Fruit fly (Drosophila melanogaster) whole organism, prepupa: ENCODE results near the gene bnl.

Experiments used
- Blimp-1 ChIP-seq: fragments of 200-800 bp; sonication (Bioruptor generic); optimal IDR thresholded peaks from 3 replicates; lab custom pipeline; 2017; ENCODE audit warnings: missing biosample characterization, missing genetic modification characterization, mild to moderate bottlenecking, moderate library complexity, missing genetic modification reagents
- CG10631 ChIP-seq: fragments of 200-800 bp; sonication (Bioruptor generic); optimal IDR thresholded peaks from 2 replicates; lab custom pipeline; 2016; ENCODE audit warnings: missing biosample characterization, missing genetic modification characterization
- CG10669 ChIP-seq: fragments of 200-800 bp; sonication (Bioruptor generic); optimal IDR thresholded peaks from 3 replicates; lab custom pipeline; 2018; ENCODE audit warnings: missing biosample characterization, mild to moderate bottlenecking, missing genetic modification characterization, moderate library complexity
- CG11294 ChIP-seq: fragments of 200-800 bp; sonication (Bioruptor generic); IDR thresholded peaks from 2 replicates; pipeline ENCODE4 v1.3.6; 2022; ENCODE audit warnings: missing biosample characterization, missing genetic modification characterization
- CG11762 ChIP-seq: fragments of 200-800 bp; sonication (Bioruptor generic); optimal IDR thresholded peaks from 3 replicates; lab custom pipeline; 2016; ENCODE audit warnings: missing biosample characterization, missing genetic modification characterization; ENCODE audit not compliant: insufficient read depth
- CG11902 ChIP-seq: fragments of 200-800 bp; sonication (Bioruptor generic); optimal IDR thresholded peaks from 3 replicates; lab custom pipeline; 2016; ENCODE audit warnings: missing biosample characterization, missing genetic modification characterization
- CG15336 ChIP-seq: fragments of 200-800 bp; sonication (Bioruptor generic); IDR thresholded peaks from 2 replicates; pipeline ENCODE4 v1.3.6; 2022; ENCODE audit warnings: missing biosample characterization, missing genetic modification characterization
- CG1621 ChIP-seq: fragments of 200-800 bp; sonication (Bioruptor generic); optimal IDR thresholded peaks from 3 replicates; lab custom pipeline; 2018; ENCODE audit warnings: missing biosample characterization, mild to moderate bottlenecking, missing genetic modification characterization
- CG31627 ChIP-seq: fragments of 200-800 bp; sonication (Bioruptor generic); optimal IDR thresholded peaks from 3 replicates; lab custom pipeline; 2016; ENCODE audit warnings: missing biosample characterization, missing genetic modification characterization
- CG32006 ChIP-seq: fragments of 200-800 bp; sonication (Bioruptor generic); optimal IDR thresholded peaks from 3 replicates; lab custom pipeline; 2017; ENCODE audit warnings: missing biosample characterization, mild to moderate bottlenecking, missing genetic modification characterization
- CG3919 ChIP-seq: fragments of 200-800 bp; sonication (Bioruptor generic); optimal IDR thresholded peaks from 3 replicates; lab custom pipeline; 2016; ENCODE audit warnings: missing biosample characterization, missing genetic modification characterization
- CG6276 ChIP-seq: fragments of 200-800 bp; sonication (Bioruptor generic); optimal IDR thresholded peaks from 2 replicates; lab custom pipeline; 2017; ENCODE audit warnings: missing biosample characterization, mild to moderate bottlenecking, missing genetic modification characterization
- CG6808 ChIP-seq: fragments of 200-800 bp; sonication (Bioruptor generic); optimal IDR thresholded peaks from 3 replicates; lab custom pipeline; 2017; ENCODE audit warnings: missing biosample characterization, missing genetic modification characterization, mild to moderate bottlenecking, moderate library complexity, missing genetic modification reagents
- CG6854 ChIP-seq: fragments of 200-800 bp; sonication (Bioruptor generic); optimal IDR thresholded peaks from 2 replicates; lab custom pipeline; 2017; ENCODE audit warnings: missing biosample characterization, mild to moderate bottlenecking, missing genetic modification characterization
- CG7368 ChIP-seq: fragments of 200-800 bp; sonication (Bioruptor generic); optimal IDR thresholded peaks from 3 replicates; lab custom pipeline; 2016; ENCODE audit warnings: missing biosample characterization, missing genetic modification characterization
- CG8119 ChIP-seq: fragments of 200-800 bp; sonication (Bioruptor generic); IDR thresholded peaks from 3 replicates; pipeline ENCODE4 v1.3.6; 2022; ENCODE audit warnings: missing biosample characterization, missing genetic modification characterization
- CG8319 ChIP-seq: fragments of 200-800 bp; sonication (Bioruptor generic); optimal IDR thresholded peaks from 3 replicates; lab custom pipeline; 2016; ENCODE audit warnings: missing biosample characterization, missing genetic modification characterization
- CG8632 ChIP-seq: fragments of 200-800 bp; sonication (Bioruptor generic); optimal IDR thresholded peaks from 3 replicates; lab custom pipeline; 2016; ENCODE audit warnings: missing biosample characterization, missing genetic modification characterization
- Eip78C ChIP-seq: fragments of 200-800 bp; sonication (Bioruptor generic); peaks from one replicate; lab custom pipeline; 2016; ENCODE audit warnings: missing biosample characterization, missing genetic modification characterization
- Eip93F ChIP-seq: fragments of 200-800 bp; sonication (Bioruptor generic); optimal IDR thresholded peaks from 2 replicates; lab custom pipeline; 2016; ENCODE audit warnings: missing biosample characterization, mild to moderate bottlenecking, missing genetic modification characterization
- Ets21C ChIP-seq: fragments of 200-800 bp; sonication (Bioruptor generic); optimal IDR thresholded peaks from 3 replicates; lab custom pipeline; 2016; ENCODE audit warnings: missing biosample characterization, missing genetic modification characterization
- Ets96B ChIP-seq: fragments of 200-800 bp; optimal IDR thresholded peaks from 2 replicates; lab custom pipeline; 2019; ENCODE audit warnings: missing biosample characterization, mild to moderate bottlenecking, missing genetic modification characterization, moderate library complexity
- Gug ChIP-seq: fragments of 200-800 bp; sonication (Bioruptor generic); IDR thresholded peaks from 2 replicates; pipeline ENCODE4 v1.3.6; 2022; ENCODE audit warnings: missing biosample characterization, missing genetic modification characterization
- Hr38 ChIP-seq: sonication (Bioruptor generic); optimal IDR thresholded peaks from 2 replicates; lab custom pipeline; 2016; ENCODE audit warnings: missing biosample characterization, missing genetic modification characterization
- Hr39 ChIP-seq: fragments of 200-800 bp; sonication (Bioruptor generic); optimal IDR thresholded peaks from 2 replicates; lab custom pipeline; 2016; ENCODE audit warnings: missing biosample characterization, missing genetic modification characterization
- Hr4 ChIP-seq: fragments of 200-800 bp; sonication (Bioruptor generic); optimal IDR thresholded peaks from 3 replicates; lab custom pipeline; 2016; ENCODE audit warnings: missing biosample characterization, missing genetic modification characterization
- Lpt ChIP-seq: fragments of 200-800 bp; sonication (Bioruptor generic); optimal IDR thresholded peaks from 3 replicates; lab custom pipeline; 2016; ENCODE audit warnings: missing biosample characterization, missing genetic modification characterization
- Met ChIP-seq: fragments of 200-800 bp; sonication (Bioruptor generic); optimal IDR thresholded peaks from 3 replicates; lab custom pipeline; 2016; ENCODE audit warnings: missing biosample characterization, missing genetic modification characterization
- OdsH ChIP-seq: fragments of 200-800 bp; sonication (Bioruptor generic); optimal IDR thresholded peaks from 3 replicates; lab custom pipeline; 2016; ENCODE audit warnings: missing biosample characterization, missing genetic modification characterization
- Smox ChIP-seq: fragments of 200-800 bp; sonication (Bioruptor generic); optimal IDR thresholded peaks from 3 replicates; lab custom pipeline; 2016; ENCODE audit warnings: missing biosample characterization, missing genetic modification characterization
- cyc ChIP-seq: fragments of 200-800 bp; sonication (Bioruptor generic); optimal IDR thresholded peaks from 3 replicates; lab custom pipeline; 2016; ENCODE audit warnings: missing biosample characterization, missing genetic modification characterization
- dac ChIP-seq: fragments of 200-800 bp; sonication (Bioruptor generic); optimal IDR thresholded peaks from 2 replicates; lab custom pipeline; 2017; ENCODE audit warnings: missing biosample characterization, mild to moderate bottlenecking, missing genetic modification characterization
- dsx ChIP-seq: fragments of 200-800 bp; optimal IDR thresholded peaks from 3 replicates; lab custom pipeline; 2019; ENCODE audit warnings: missing biosample characterization, mild to moderate bottlenecking, missing genetic modification characterization, moderate library complexity; ENCODE audit not compliant: poor library complexity, severe bottlenecking
- eg ChIP-seq: fragments of 200-800 bp; sonication (Bioruptor generic); IDR thresholded peaks from 3 replicates; pipeline ENCODE4 v1.3.6; 2022; ENCODE audit warnings: missing biosample characterization, missing genetic modification characterization
- esn ChIP-seq: fragments of 200-800 bp; sonication (Bioruptor generic); optimal IDR thresholded peaks from 2 replicates; lab custom pipeline; 2016; ENCODE audit warnings: missing biosample characterization, mild to moderate bottlenecking, missing genetic modification characterization, moderate library complexity
- fd59A ChIP-seq: fragments of 200-800 bp; sonication (Bioruptor generic); optimal IDR thresholded peaks from 2 replicates; lab custom pipeline; 2017; ENCODE audit warnings: missing biosample characterization, mild to moderate bottlenecking, missing genetic modification characterization, missing genetic modification reagents
- fd85E ChIP-seq: fragments of 200-800 bp; sonication (Bioruptor generic); optimal IDR thresholded peaks from 3 replicates; lab custom pipeline; 2016; ENCODE audit warnings: missing biosample characterization, missing genetic modification characterization
- fkh ChIP-seq: fragments of 200-800 bp; sonication (Bioruptor generic); optimal IDR thresholded peaks from 3 replicates; lab custom pipeline; 2017; ENCODE audit warnings: missing biosample characterization, mild to moderate bottlenecking, missing genetic modification characterization, moderate library complexity
- lz ChIP-seq: fragments of 200-800 bp; sonication (Bioruptor generic); optimal IDR thresholded peaks from 3 replicates; lab custom pipeline; 2016; ENCODE audit warnings: missing biosample characterization, missing genetic modification characterization
- pdm3 ChIP-seq: fragments of 200-800 bp; sonication (Bioruptor generic); optimal IDR thresholded peaks from 3 replicates; lab custom pipeline; 2016; ENCODE audit warnings: missing biosample characterization, missing genetic modification characterization
- salr ChIP-seq, 2 experiments: fragments of 200-800 bp; sonication (Bioruptor generic); optimal IDR thresholded peaks; 3 replicates each; lab custom pipeline; 2016 to 2018; ENCODE audit warnings: missing biosample characterization in 2 of 2, missing genetic modification characterization in 2 of 2, mild to moderate bottlenecking in 1 of 2
- svp ChIP-seq: fragments of 200-800 bp; sonication (Bioruptor generic); peaks from one replicate; lab custom pipeline; 2016; ENCODE audit warnings: missing biosample characterization, missing genetic modification characterization
- topi ChIP-seq: fragments of 200-800 bp; sonication (Bioruptor generic); optimal IDR thresholded peaks from 3 replicates; lab custom pipeline; 2016; ENCODE audit warnings: missing biosample characterization, missing genetic modification characterization
- vri ChIP-seq: fragments of 200-800 bp; sonication (Bioruptor generic); optimal IDR thresholded peaks from 3 replicates; lab custom pipeline; 2016; ENCODE audit warnings: missing biosample characterization, mild to moderate bottlenecking, missing genetic modification characterization

Gene bnl

DNA sequence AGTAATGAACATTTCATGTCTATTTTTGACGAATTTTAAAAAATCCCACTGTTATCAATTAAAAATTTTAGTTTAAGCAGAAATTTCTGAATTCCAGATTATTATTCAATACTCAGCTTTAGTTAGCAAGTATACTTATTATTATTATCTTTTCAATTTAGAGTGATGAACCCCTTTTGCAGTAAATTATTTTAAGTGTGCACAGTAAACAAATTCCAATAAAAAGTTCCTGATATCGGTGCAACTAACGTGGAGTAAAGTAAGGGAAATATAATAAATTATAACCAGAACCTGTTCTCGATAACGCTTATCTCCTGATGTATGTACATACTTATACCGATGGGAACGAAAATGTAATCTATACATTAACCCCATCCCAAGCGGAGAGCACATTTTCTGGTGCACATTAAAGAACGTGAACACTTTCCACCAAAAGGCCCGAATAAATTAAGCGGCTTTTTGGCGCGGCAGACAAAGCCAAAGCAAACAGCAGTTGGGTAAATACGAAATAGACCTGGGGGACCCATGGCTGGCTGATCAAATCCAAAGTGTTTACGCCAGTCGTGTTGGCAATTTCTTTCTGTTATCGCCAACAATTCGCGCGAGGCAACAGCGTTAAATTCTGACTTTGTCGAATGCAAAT, 21.5 kb upstream of the bnl start:
- no peak for TF ChIP-seq eg (GFP tag; lab: Robert Waterston, UW)
- TF ChIP-seq CG8632: no peak
- TF ChIP-seq CG11902: no peak
- TF ChIP-seq lz (GFP tag; lab: Kevin White, UChicago): no peak
- TF ChIP-seq CG31627 (GFP tag; lab: Kevin White, UChicago): no peak
- TF ChIP-seq svp (GFP tag; lab: Kevin White, UChicago): peak; percentile 73
- peak; percentile 59 for TF ChIP-seq Eip93F (GFP tag; lab: Kevin White, UChicago)
- TF ChIP-seq vri (GFP tag; lab: Kevin White, UChicago): peak; percentile 81
- no peak for TF ChIP-seq fd59A
- TF ChIP-seq fkh (GFP tag; lab: Kevin White, UChicago): peak; percentile 85
- peak; percentile 17 for TF ChIP-seq CG6854 (GFP tag; lab: Kevin White, UChicago)
- TF ChIP-seq CG3919 (GFP tag; lab: Kevin White, UChicago): no peak
- no peak for TF ChIP-seq CG6808 (GFP tag; lab: Kevin White, UChicago)
- TF ChIP-seq CG32006 (GFP tag; lab: Kevin White, UChicago): no peak
- TF ChIP-seq Blimp-1 (GFP tag; lab: Kevin White, UChicago): peak; percentile 4
- TF ChIP-seq Hr38: no peak
- peak; percentile 42 for TF ChIP-seq esn (GFP tag; lab: Kevin White, UChicago)
- TF ChIP-seq CG10631 (GFP tag; lab: Kevin White, UChicago): no peak
- TF ChIP-seq cyc (GFP tag; lab: Kevin White, UChicago): no peak
- peak; percentile 25 for TF ChIP-seq Met (GFP tag; lab: Kevin White, UChicago)
- TF ChIP-seq dsx (GFP tag; lab: Kevin White, UChicago): no peak
- peak; percentile 18 for TF ChIP-seq topi (GFP tag; lab: Kevin White, UChicago)

DNA sequence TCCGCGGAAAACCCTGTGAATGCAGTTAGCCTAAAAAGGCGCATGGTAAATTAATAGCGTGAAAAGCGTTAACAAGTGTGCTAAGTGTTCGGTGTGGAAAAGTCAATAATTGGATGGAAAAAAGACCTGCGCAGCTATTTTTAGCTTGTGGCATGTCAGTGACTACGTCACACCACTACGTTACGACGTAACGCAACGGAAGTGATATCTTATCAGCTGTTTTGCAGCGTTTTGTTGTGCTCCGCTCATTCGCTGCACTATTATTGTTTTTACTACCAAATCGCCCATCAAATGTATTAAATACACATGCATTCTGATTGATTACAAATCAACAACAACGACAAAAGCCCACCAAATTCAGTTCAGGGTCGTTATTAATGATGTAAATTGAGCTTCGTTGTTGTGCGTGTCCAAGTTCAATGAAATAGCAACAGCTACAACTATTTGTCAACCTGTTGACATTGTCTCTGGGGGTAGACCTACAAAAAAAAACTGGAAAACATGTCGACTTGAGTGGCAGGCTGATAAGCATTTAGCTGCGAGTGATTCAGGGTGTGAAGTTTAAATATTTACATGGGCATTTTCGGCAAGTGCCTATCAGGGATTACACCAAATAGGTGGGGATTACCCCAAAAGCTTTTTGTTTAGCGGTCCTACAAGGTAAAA, 11.1 kb upstream of the bnl start:
- TF ChIP-seq CG11902: no peak
- TF ChIP-seq fkh (GFP tag; lab: Kevin White, UChicago): peak; percentile 94
- no peak for TF ChIP-seq fd85E (GFP tag; lab: Kevin White, UChicago)

DNA sequence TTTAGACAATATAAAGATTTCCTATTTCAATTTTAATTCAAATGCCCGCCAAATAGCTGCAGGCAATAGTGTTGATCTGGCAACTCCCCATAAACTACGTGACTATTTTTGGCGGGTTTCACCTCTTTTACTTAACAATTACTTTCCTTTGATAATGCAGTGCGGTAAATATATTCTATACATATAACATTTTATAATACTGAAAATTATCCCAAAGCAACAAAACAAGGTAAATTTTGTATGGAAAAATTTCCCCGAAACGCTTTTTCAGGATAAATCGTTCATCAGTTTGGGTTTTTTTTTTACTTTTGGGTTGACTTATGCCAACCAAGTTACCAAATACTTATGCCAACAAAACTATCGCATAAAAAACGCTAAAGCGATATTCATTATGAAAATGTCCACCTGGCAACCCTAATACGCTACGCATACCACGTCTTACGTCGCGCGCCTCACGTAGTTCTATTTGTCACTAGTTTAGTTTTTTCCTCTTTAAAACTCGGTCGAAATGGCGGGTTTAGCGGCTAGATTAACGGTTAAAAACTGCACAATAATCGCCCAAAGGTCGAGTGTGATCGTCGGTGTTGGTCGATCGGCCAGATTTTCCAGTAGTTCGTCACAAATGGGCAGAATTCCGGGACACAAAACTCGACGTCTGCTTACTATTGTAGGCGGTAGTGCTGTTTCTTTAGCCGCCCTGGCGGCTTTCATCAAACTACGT, 10.4 kb upstream of the bnl start, which contains the start of gene MICU3:
Gene MICU3 (plus strand): TSS at position 442 of the 721 bp plus-strand sequence.
- TF ChIP-seq Eip78C: peak; percentile 76
- TF ChIP-seq Blimp-1 (GFP tag; lab: Kevin White, UChicago): no peak
- TF ChIP-seq Lpt (GFP tag; lab: Kevin White, UChicago): no peak
- TF ChIP-seq CG6808 (GFP tag; lab: Kevin White, UChicago): no peak
- peak; percentile 26 for TF ChIP-seq dac (GFP tag; lab: Kevin White, UChicago)
- peak; percentile 50 for TF ChIP-seq CG15336 (GFP tag; lab: Robert Waterston, UW)
- no peak for TF ChIP-seq CG10669 (GFP tag; lab: Kevin White, UChicago)
- TF ChIP-seq CG1621 (tag; lab: Kevin White, UChicago): no peak
- no peak for TF ChIP-seq CG6276 (GFP tag; lab: Kevin White, UChicago)
- peak; percentile 11 for TF ChIP-seq CG11902
- TF ChIP-seq CG8319 (GFP tag; lab: Kevin White, UChicago): peak; percentile 6
- peak; percentile 66 for TF ChIP-seq cyc (GFP tag; lab: Kevin White, UChicago)
- TF ChIP-seq OdsH: no peak
- TF ChIP-seq CG11762: peak; percentile 15
- peak; percentile 50 for TF ChIP-seq topi (GFP tag; lab: Kevin White, UChicago)
- peak; percentile 7 for TF ChIP-seq fd59A
- TF ChIP-seq CG6854 (GFP tag; lab: Kevin White, UChicago): no peak
- TF ChIP-seq pdm3 (GFP tag; lab: Kevin White, UChicago): no peak
- TF ChIP-seq Ets21C (GFP tag; lab: Kevin White, UChicago): peak; percentile 30
- TF ChIP-seq CG11294 (GFP tag; lab: Robert Waterston, UW): peak; percentile 17; the same call in 1 of the 2 replicates
- TF ChIP-seq CG7368 (GFP tag; lab: Kevin White, UChicago): no peak
- TF ChIP-seq salr (GFP tag; optimal IDR thresholded peaks at IDR 0.05; lab: Kevin White, UChicago): peak in 1 of 2 experiments; percentile 10
- TF ChIP-seq Smox (GFP tag; lab: Kevin White, UChicago): no peak
- no peak for TF ChIP-seq CG8119
- TF ChIP-seq Ets96B: no peak
- peak; percentile 52 for TF ChIP-seq esn (GFP tag; lab: Kevin White, UChicago)
- no peak for TF ChIP-seq Hr39 (GFP tag; lab: Kevin White, UChicago)
- TF ChIP-seq Hr4 (GFP tag; lab: Kevin White, UChicago): no peak
- TF ChIP-seq Gug (GFP tag; lab: Robert Waterston, UW): peak; percentile 42
- no peak for TF ChIP-seq fd85E (GFP tag; lab: Kevin White, UChicago)
